Worm (Caenorhabditis elegans) whole organism, L1 larva: ENCODE data around the gene Y51A2B.8.

Source experiments
- C04F5.9 ChIP-seq: sonication (generic microtip); optimal IDR thresholded peaks from 2 replicates; lab custom pipeline; 2016; ENCODE audit warnings: missing genetic modification characterization, missing compliant biosample characterization
- C16A3.4 ChIP-seq: fragments of 150-350 bp; optimal IDR thresholded peaks from 2 replicates; lab custom pipeline; 2014; ENCODE audit warnings: missing biosample characterization, missing genetic modification characterization
- C34B4.2 ChIP-seq: sonication (generic microtip); optimal IDR thresholded peaks from 2 replicates; lab custom pipeline; 2017; ENCODE audit warnings: mild to moderate bottlenecking, missing genetic modification characterization, missing compliant biosample characterization
- F16B12.6 ChIP-seq: fragments of 150-350 bp; optimal IDR thresholded peaks from 2 replicates; lab custom pipeline; 2014; ENCODE audit warnings: missing biosample characterization, missing genetic modification characterization
- Y116A8C.19 ChIP-seq: sonication (generic microtip); optimal IDR thresholded peaks from 2 replicates; lab custom pipeline; 2016; ENCODE audit warnings: missing compliant biosample characterization, missing genetic modification characterization, borderline replicate concordance
- aha-1 ChIP-seq: fragments of 150-350 bp; optimal IDR thresholded peaks from 2 replicates; lab custom pipeline; 2014; ENCODE audit warnings: missing biosample characterization, missing genetic modification characterization
- aly-2 ChIP-seq: fragments of 150-350 bp; optimal IDR thresholded peaks from 2 replicates; lab custom pipeline; 2014; ENCODE audit warnings: missing biosample characterization, missing genetic modification characterization
- blmp-1 ChIP-seq: fragments of 150-350 bp; optimal IDR thresholded peaks from 2 replicates; lab custom pipeline; 2014; ENCODE audit warnings: missing biosample characterization, missing genetic modification characterization
- ceh-82 ChIP-seq, 3 experiments: fragments of 150-350 bp in 1 of 3; sonication (generic microtip) in 2 of 3; optimal IDR thresholded peaks; 2 replicates each; lab custom pipeline; 2014 to 2017; ENCODE audit warnings: missing biosample characterization in 3 of 3, missing genetic modification characterization in 3 of 3
- dsc-1 ChIP-seq: sonication (generic microtip); optimal IDR thresholded peaks from 2 replicates; lab custom pipeline; 2016; ENCODE audit warnings: mild to moderate bottlenecking, missing genetic modification characterization, missing compliant biosample characterization
- efl-1 ChIP-seq, 4 experiments: fragments of 150-350 bp; optimal IDR thresholded peaks in 3 of 4; peaks in 1 of 4; 1 replicate in 1 of 4; 2 replicates in 3 of 4; lab custom pipeline; 2014; ENCODE audit warnings: missing biosample characterization in 2 of 4, missing genetic modification characterization in 2 of 4, missing genetic modification reagents in 2 of 4
- efl-3 ChIP-seq: fragments of 200-800 bp; sonication (Bioruptor generic); optimal IDR thresholded peaks from 2 replicates; lab custom pipeline; 2018; ENCODE audit warnings: mild to moderate bottlenecking, missing genetic modification characterization, missing compliant biosample characterization
- egl-27 ChIP-seq, 2 experiments: fragments of 150-350 bp in 1 of 2; sonication (generic microtip); optimal IDR thresholded peaks; 3 replicates each; lab custom pipeline; 2017 to 2018; ENCODE audit warnings: missing biosample characterization in 2 of 2, missing genetic modification characterization in 2 of 2, missing genetic modification reagents in 2 of 2
- elt-2 ChIP-seq: sonication (generic microtip); optimal IDR thresholded peaks from 2 replicates; lab custom pipeline; 2016; ENCODE audit warnings: missing genetic modification characterization, mild to moderate bottlenecking, inconsistent platforms, missing compliant biosample characterization, missing genetic modification reagents
- elt-3 ChIP-seq, 6 experiments: fragments of 150-350 bp in 1 of 6; sonication (generic microtip); optimal IDR thresholded peaks; 2 replicates each; lab custom pipeline; 2017 to 2018; ENCODE audit warnings: missing biosample characterization in 6 of 6, missing genetic modification characterization in 6 of 6, inconsistent platforms in 1 of 6
- fkh-10 ChIP-seq: sonication (generic microtip); optimal IDR thresholded peaks from 2 replicates; lab custom pipeline; 2017; ENCODE audit warnings: missing biosample characterization, missing genetic modification reagents, missing genetic modification characterization
- fos-1 ChIP-seq: fragments of 150-350 bp; optimal IDR thresholded peaks from 2 replicates; lab custom pipeline; 2014; ENCODE audit warnings: missing biosample characterization, missing genetic modification characterization
- grh-1 ChIP-seq: fragments of 200-800 bp; sonication (Bioruptor generic); IDR thresholded peaks from 2 replicates; pipeline ENCODE4 v1.3.6; 2022; ENCODE audit warnings: missing genetic modification reagents, missing genetic modification characterization, missing compliant biosample characterization
- hlh-17 ChIP-seq: fragments of 200-800 bp; sonication (Bioruptor generic); optimal IDR thresholded peaks from 2 replicates; lab custom pipeline; 2018; ENCODE audit warnings: missing genetic modification characterization, mild to moderate bottlenecking, missing compliant biosample characterization, moderate library complexity, borderline replicate concordance
- irx-1 ChIP-seq: sonication (generic microtip); optimal IDR thresholded peaks from 2 replicates; lab custom pipeline; 2016; ENCODE audit warnings: missing genetic modification characterization, missing compliant biosample characterization
- isw-1 ChIP-seq: fragments of 200-800 bp; sonication (Bioruptor generic); IDR thresholded peaks from 2 replicates; pipeline ENCODE4 v1.3.6; 2022; ENCODE audit warnings: missing genetic modification characterization, missing compliant biosample characterization
- jun-1 ChIP-seq: fragments of 150-350 bp; optimal IDR thresholded peaks from 2 replicates; lab custom pipeline; 2014; ENCODE audit warnings: missing biosample characterization, missing genetic modification reagents, missing genetic modification characterization
- lin-13 ChIP-seq: fragments of 150-350 bp; optimal IDR thresholded peaks from 2 replicates; lab custom pipeline; 2014; ENCODE audit warnings: missing biosample characterization, missing genetic modification reagents, missing genetic modification characterization
- lin-14 ChIP-seq: fragments of 200-800 bp; sonication (Bioruptor generic); optimal IDR thresholded peaks from 2 replicates; lab custom pipeline; 2018; ENCODE audit warnings: mild to moderate bottlenecking, missing genetic modification characterization, moderate library complexity, missing compliant biosample characterization
- lin-35 ChIP-seq, 2 experiments: fragments of 150-350 bp; optimal IDR thresholded peaks; 2 replicates each; lab custom pipeline; 2014; ENCODE audit warnings: missing biosample characterization in 2 of 2, missing genetic modification characterization in 2 of 2, missing genetic modification reagents in 2 of 2
- mef-2 ChIP-seq: fragments of 150-350 bp; optimal IDR thresholded peaks from 2 replicates; lab custom pipeline; 2014; ENCODE audit warnings: missing biosample characterization, missing genetic modification characterization
- nhr-19 ChIP-seq: fragments of 200-800 bp; sonication (Bioruptor generic); conservative IDR thresholded peaks from 2 replicates; pipeline ENCODE4 v1.3.6; 2022; ENCODE audit warnings: missing genetic modification characterization, missing compliant biosample characterization
- nhr-20 ChIP-seq: sonication (generic microtip); optimal IDR thresholded peaks from 2 replicates; lab custom pipeline; 2016; ENCODE audit warnings: mild to moderate bottlenecking, missing genetic modification characterization, missing compliant biosample characterization
- nhr-237 ChIP-seq: fragments of 150-350 bp; optimal IDR thresholded peaks from 2 replicates; lab custom pipeline; 2014; ENCODE audit warnings: missing biosample characterization, missing genetic modification characterization
- nhr-76 ChIP-seq: sonication (generic microtip); optimal IDR thresholded peaks from 2 replicates; lab custom pipeline; 2017; ENCODE audit warnings: missing biosample characterization, missing genetic modification characterization
- nhr-77 ChIP-seq: fragments of 150-350 bp; optimal IDR thresholded peaks from 2 replicates; lab custom pipeline; 2014; ENCODE audit warnings: missing biosample characterization, missing genetic modification characterization
- nhr-90 ChIP-seq: sonication (generic microtip); optimal IDR thresholded peaks from 2 replicates; lab custom pipeline; 2016; ENCODE audit warnings: mild to moderate bottlenecking, missing genetic modification characterization, missing compliant biosample characterization; ENCODE audit not compliant: poor library complexity
- rnt-1 ChIP-seq: sonication (generic microtip); optimal IDR thresholded peaks from 2 replicates; lab custom pipeline; 2016; ENCODE audit warnings: mild to moderate bottlenecking, missing genetic modification characterization, moderate library complexity, missing compliant biosample characterization
- skn-1 ChIP-seq: fragments of 150-350 bp; optimal IDR thresholded peaks from 2 replicates; lab custom pipeline; 2014; ENCODE audit warnings: missing biosample characterization, missing genetic modification characterization
- snpc-4 ChIP-seq: fragments of 150-350 bp; optimal IDR thresholded peaks from 2 replicates; lab custom pipeline; 2014; ENCODE audit warnings: missing biosample characterization, missing genetic modification characterization
- sptf-1 ChIP-seq: fragments of 150-350 bp; optimal IDR thresholded peaks from 2 replicates; lab custom pipeline; 2014; ENCODE audit warnings: missing biosample characterization, missing genetic modification characterization
- tbx-2 ChIP-seq: sonication (generic microtip); optimal IDR thresholded peaks from 2 replicates; lab custom pipeline; 2016; ENCODE audit warnings: missing genetic modification characterization, missing compliant biosample characterization
- unc-130 ChIP-seq: fragments of 150-350 bp; optimal IDR thresholded peaks from 2 replicates; lab custom pipeline; 2017; ENCODE audit warnings: missing biosample characterization, missing genetic modification characterization, inconsistent platforms
- vab-15 ChIP-seq: sonication (generic microtip); optimal IDR thresholded peaks from 2 replicates; lab custom pipeline; 2017; ENCODE audit warnings: missing genotype, mild to moderate bottlenecking, missing genetic modification characterization, missing compliant biosample characterization
- ztf-11 ChIP-seq, 2 experiments: sonication (generic microtip); optimal IDR thresholded peaks; 2 replicates each; lab custom pipeline; 2016 to 2017; ENCODE audit warnings: missing genetic modification characterization in 2 of 2, missing biosample characterization in 1 of 2, missing compliant biosample characterization in 1 of 2
- ztf-4 ChIP-seq: fragments of 150-350 bp; optimal IDR thresholded peaks from 2 replicates; lab custom pipeline; 2014; ENCODE audit warnings: missing biosample characterization, missing genetic modification characterization

Gene Y51A2B.8

DNA sequence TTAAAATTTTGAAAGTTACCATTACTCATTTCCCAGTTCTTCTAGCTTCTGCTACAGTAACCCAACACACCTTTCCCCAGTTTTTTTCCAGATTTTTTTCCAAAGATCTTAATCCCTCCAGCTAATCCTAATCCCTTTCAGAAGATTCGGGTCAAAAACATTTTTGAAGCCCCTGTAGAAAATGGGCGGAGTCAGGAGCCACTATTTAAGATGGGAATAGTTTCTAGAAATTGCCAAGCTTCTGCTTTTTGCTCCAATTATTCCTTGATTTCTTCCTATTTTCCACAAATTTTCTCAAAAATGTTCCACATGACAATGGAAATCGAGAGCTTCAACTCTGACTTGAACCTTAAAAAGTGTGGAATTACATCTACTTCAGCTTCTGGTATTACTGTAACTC is 14.4 kb upstream of the Y51A2B.8 start, which contains the start of gene C08E8.9:
TSS of gene C08E8.9 (plus strand) at position 301 of the 400 bp plus-strand sequence.
- peak; percentile 3 for TF ChIP-seq dsc-1 (tag; lab: Kevin White, UChicago)
- no peak for TF ChIP-seq efl-1 (optimal IDR thresholded peaks at IDR 0.05; lab: Kevin White, UChicago)
- no peak for TF ChIP-seq efl-1 (GFP tag; optimal IDR thresholded peaks at IDR 0.05 in 1 of 2; lab: Kevin White, UChicago)
- no peak for TF ChIP-seq ztf-4 (tag; lab: Kevin White, UChicago)
- TF ChIP-seq nhr-76 (tag; lab: Kevin White, UChicago) = no peak

DNA sequence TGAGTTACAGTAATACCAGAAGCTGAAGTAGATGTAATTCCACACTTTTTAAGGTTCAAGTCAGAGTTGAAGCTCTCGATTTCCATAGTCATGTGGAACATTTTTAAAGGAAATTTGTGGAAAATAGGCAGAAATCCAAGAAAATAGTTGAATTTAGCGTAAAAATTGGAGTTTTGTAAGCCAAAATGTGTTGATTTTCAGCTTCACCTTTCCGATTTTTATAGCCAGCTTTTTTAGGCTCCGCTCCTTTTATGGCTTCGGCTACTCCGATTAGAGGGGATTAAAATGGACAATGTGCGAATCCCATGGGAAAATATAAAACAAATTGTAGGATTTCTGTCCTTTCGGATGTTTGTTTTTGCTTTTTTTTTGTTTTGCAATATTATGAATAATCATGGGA is 10.6 kb upstream of the Y51A2B.8 start, which contains the start of gene C08E8.6:
TSS of gene C08E8.6 (minus strand) at position 101 of the 400 bp plus-strand sequence.
- TF ChIP-seq aha-1 (tag; lab: Kevin White, UChicago) (no peak), skn-1 (tag; lab: Kevin White, UChicago) (no peak), nhr-20 (tag; lab: Kevin White, UChicago) (no peak), C34B4.2 (tag; lab: Kevin White, UChicago) (no peak), ceh-82 (tag; optimal IDR thresholded peaks at IDR 0.05; lab: Kevin White, UChicago) (no peak), lin-13 (GFP tag; lab: Kevin White, UChicago) (no peak), ztf-11 (tag; optimal IDR thresholded peaks at IDR 0.05; lab: Kevin White, UChicago) (no peak), blmp-1 (tag; lab: Kevin White, UChicago) (no peak)

DNA sequence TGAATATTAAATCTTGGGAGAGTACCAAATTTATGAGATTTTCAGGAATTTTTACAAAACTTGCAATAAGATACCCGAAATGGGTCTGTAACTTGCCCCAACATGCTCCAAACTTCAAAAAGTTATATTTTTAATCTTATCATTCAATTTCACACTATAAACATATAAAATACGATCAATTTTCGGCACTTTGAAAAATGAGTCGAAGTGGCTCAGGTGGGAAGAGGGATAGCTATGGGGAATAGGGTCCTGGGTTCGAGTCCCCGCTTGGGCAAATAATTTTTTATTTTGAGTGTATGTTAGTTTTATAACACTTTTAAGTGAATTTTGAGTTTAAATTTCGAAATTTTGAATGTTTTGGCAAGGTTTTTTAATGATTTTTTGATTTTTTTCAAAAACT is 7.9 kb upstream of the Y51A2B.8 start:
- TF ChIP-seq fkh-10 (GFP tag; lab: Kevin White, UChicago) (no peak), irx-1 (tag; lab: Kevin White, UChicago) (no peak), unc-130 (tag; lab: Kevin White, UChicago) (no peak), lin-14 (GFP tag; lab: Kevin White, UChicago) (no peak), nhr-237 (tag; lab: Kevin White, UChicago) (no peak), rnt-1 (no peak), nhr-77 (tag; lab: Kevin White, UChicago) (no peak), C34B4.2 (tag; lab: Kevin White, UChicago) (no peak), C16A3.4 (no peak), snpc-4 (tag; lab: Kevin White, UChicago) (no peak)

DNA sequence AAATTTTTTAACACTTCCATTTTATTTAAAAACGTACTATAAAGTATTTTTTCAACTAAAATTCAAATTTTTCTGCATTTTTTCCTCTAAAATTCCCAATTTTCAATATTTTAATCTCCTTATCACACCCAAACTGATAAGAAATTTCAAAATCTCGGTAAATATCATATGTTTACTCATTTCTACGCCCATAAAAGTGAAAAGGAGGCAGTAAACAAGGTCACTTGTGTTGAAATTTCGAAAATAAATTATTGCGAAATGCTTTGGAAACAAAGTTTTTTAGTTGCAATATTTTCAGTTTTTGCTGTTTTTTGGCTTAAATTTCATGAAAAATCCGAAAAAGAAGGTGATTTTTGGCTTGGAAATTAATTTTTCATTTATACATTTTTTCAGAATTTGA is 7.3 kb upstream of the Y51A2B.8 start, which contains the start of gene C08E8.4:
TSS of gene C08E8.4 (plus strand) at position 268 of the 400 bp plus-strand sequence.
- TF ChIP-seq elt-3 (tag; optimal IDR thresholded peaks at IDR 0.05; lab: Kevin White, UChicago) = peak in 2 of 6 experiments; percentile 23 to 25
- no peak for TF ChIP-seq sptf-1
- no peak for TF ChIP-seq hlh-17
- TF ChIP-seq nhr-19 (GFP tag; lab: Robert Waterston, UW) = no peak
- peak; percentile 82 for TF ChIP-seq elt-2 (tag; lab: Kevin White, UChicago)
- TF ChIP-seq lin-35 (GFP tag; optimal IDR thresholded peaks at IDR 0.05; lab: Kevin White, UChicago) = peak in 1 of 2 experiments; percentile 30
- no peak for TF ChIP-seq lin-13 (GFP tag; lab: Kevin White, UChicago)

DNA sequence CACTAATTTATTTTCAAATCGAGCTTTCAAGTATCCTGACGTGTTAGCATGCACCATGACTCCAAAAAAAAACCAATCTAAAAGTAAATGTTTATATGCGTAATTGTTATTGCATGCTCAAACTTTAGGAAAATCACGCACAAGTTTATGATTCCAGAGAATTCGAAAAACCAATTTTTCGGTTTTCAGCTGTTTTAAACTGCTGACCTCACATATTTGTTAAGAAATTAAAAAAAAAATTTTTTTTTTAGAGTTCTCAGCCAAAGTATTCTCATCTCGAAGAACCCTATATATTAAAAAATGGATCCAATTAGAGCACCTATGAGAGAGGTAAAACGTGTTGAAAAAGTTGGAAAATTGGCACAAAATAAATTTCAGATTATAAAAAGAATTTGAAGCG is 4.7 kb upstream of the Y51A2B.8 start, which contains the start of gene Y51A2B.2:
TSS of gene Y51A2B.2 (plus strand) at position 301 of the 400 bp plus-strand sequence.
- TF ChIP-seq egl-27 (tag; optimal IDR thresholded peaks at IDR 0.05; lab: Kevin White, UChicago) (no peak), Y116A8C.19 (tag; lab: Kevin White, UChicago) (no peak), isw-1 (GFP tag; lab: Robert Waterston, UW) (no peak), fos-1 (no peak), jun-1 (tag; lab: Kevin White, UChicago) (no peak), efl-3 (no peak), nhr-20 (tag; lab: Kevin White, UChicago) (no peak), grh-1 (no peak), aly-2 (no peak), mef-2 (tag; lab: Kevin White, UChicago) (no peak), nhr-90 (tag; lab: Kevin White, UChicago) (no peak), C04F5.9 (tag; lab: Kevin White, UChicago) (no peak), vab-15 (tag; lab: Kevin White, UChicago) (no peak), tbx-2 (tag; lab: Kevin White, UChicago) (no peak), nhr-237 (tag; lab: Kevin White, UChicago) (no peak), F16B12.6 (tag; lab: Kevin White, UChicago) (no peak)
